Worm (Caenorhabditis elegans) whole organism, early embryonic: ENCODE data around the gene F21G4.3.

Experiments
- F13C5.2 ChIP-seq: sonication (generic microtip); optimal IDR thresholded peaks from 2 replicates; lab custom pipeline; 2017; ENCODE audit warnings: mild to moderate bottlenecking, missing genetic modification characterization, inconsistent platforms, missing compliant biosample characterization
- ama-1 ChIP-seq: fragments of 150-350 bp; optimal IDR thresholded peaks from 2 replicates; lab custom pipeline; 2014
- ceh-13 ChIP-seq: fragments of 200-800 bp; sonication (Bioruptor generic); optimal IDR thresholded peaks from 2 replicates; lab custom pipeline; 2018; ENCODE audit warnings: mild to moderate bottlenecking, missing genetic modification characterization, missing compliant biosample characterization
- ceh-36 ChIP-seq: sonication (generic microtip); optimal IDR thresholded peaks from 2 replicates; lab custom pipeline; 2016; ENCODE audit warnings: missing genetic modification characterization, inconsistent platforms, missing compliant biosample characterization
- flt-1 ChIP-seq: fragments of 200-800 bp; sonication (Bioruptor generic); IDR thresholded peaks from 2 replicates; pipeline ENCODE4 v1.3.6; 2022; ENCODE audit warnings: missing genetic modification characterization, missing compliant biosample characterization
- hmbx-1 ChIP-seq: sonication (generic microtip); optimal IDR thresholded peaks from 2 replicates; lab custom pipeline; 2016; ENCODE audit warnings: mild to moderate bottlenecking, missing genetic modification characterization, missing compliant biosample characterization
- hmg-4 ChIP-seq: fragments of 200-800 bp; sonication (Bioruptor generic); optimal IDR thresholded peaks from 2 replicates; lab custom pipeline; 2018; ENCODE audit warnings: mild to moderate bottlenecking, missing genetic modification characterization, missing compliant biosample characterization
- hnd-1 ChIP-seq: sonication (generic microtip); optimal IDR thresholded peaks from 2 replicates; lab custom pipeline; 2016; ENCODE audit warnings: missing genetic modification characterization, missing compliant biosample characterization
- pes-1 ChIP-seq: fragments of 200-800 bp; sonication (Bioruptor generic); IDR thresholded peaks from 2 replicates; pipeline ENCODE4 v1.3.6; 2022; ENCODE audit warnings: missing genetic modification reagents, missing genetic modification characterization, missing compliant biosample characterization
- scrt-1 ChIP-seq: fragments of 200-800 bp; sonication (Bioruptor generic); IDR thresholded peaks from 2 replicates; pipeline ENCODE4 v1.3.6; 2022; ENCODE audit warnings: missing genetic modification characterization, missing compliant biosample characterization
- sea-1 ChIP-seq: fragments of 200-800 bp; sonication (Bioruptor generic); conservative IDR thresholded peaks from 2 replicates; pipeline ENCODE4 v1.3.6; 2022; ENCODE audit warnings: missing genetic modification characterization, missing compliant biosample characterization
- tbx-37 ChIP-seq: fragments of 200-800 bp; sonication (Bioruptor generic); conservative IDR thresholded peaks from 2 replicates; pipeline ENCODE4 v1.3.6; 2022; ENCODE audit warnings: missing genetic modification reagents, missing genetic modification characterization, missing compliant biosample characterization

DNA sequence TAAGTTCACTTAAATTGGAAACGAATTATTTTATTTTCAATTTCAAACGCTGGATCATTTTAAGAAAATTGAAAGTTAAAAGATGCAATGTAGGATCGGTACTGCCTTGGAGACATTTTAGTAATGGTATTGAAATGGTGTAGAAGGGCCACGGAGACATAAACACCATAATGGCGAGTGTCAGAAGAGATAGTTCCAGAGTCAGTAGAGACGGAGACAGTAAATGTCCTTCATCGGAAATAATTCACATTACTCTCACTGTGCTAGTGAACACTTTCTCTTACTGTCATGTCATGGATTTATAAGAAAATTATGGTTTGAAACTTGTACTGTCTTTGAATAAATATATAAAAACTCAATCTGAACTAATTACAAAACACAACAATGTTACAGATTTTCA lies 1.9 kb upstream of the F21G4.3 start:
- no peak for TF ChIP-seq ceh-36 (tag; lab: Kevin White, UChicago)
- TF ChIP-seq ama-1 (lab: Kevin White, UChicago): no peak
- no peak for TF ChIP-seq hmg-4 (GFP tag; lab: Kevin White, UChicago)
- no peak for TF ChIP-seq hnd-1 (tag; lab: Kevin White, UChicago)
- no peak for TF ChIP-seq tbx-37
- no peak for TF ChIP-seq sea-1 (GFP tag; lab: Robert Waterston, UW)
- no peak for TF ChIP-seq flt-1 (GFP tag; lab: Robert Waterston, UW)
- TF ChIP-seq ceh-13 (GFP tag; lab: Kevin White, UChicago): no peak
- TF ChIP-seq scrt-1 (GFP tag; lab: Robert Waterston, UW): no peak
- no peak for TF ChIP-seq F13C5.2 (tag; lab: Kevin White, UChicago)
- no peak for TF ChIP-seq pes-1
- no peak for TF ChIP-seq hmbx-1 (tag; lab: Kevin White, UChicago)
